Worm (Caenorhabditis elegans): ENCODE measurements around the gene asd-1.

Gene asd-1

DNA sequence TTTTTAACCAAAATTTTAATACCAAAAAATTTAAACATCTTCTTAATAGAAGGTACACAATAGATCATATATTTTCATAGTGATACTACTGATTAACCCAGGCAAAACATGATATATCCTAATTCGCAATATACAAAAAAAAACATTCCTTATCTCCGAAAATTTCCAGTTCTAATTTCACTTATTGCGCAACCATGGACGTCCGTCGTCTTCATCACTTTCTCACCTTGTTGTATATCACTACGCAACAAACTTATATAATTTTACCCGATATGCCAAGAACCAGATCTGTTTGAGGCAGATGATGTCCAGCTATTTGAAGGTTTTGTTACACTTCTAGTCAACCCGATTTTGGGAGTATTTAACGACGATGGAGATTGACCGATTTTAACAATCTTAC is 9.2 kb upstream of the asd-1 start, which contains the start of gene R74.2:
Gene R74.2, plus strand, starts transcription at position 316 of the 400 bp plus-strand sequence.
- TF ChIP-seq ref-1 (GFP tag; conservative IDR thresholded peaks at IDR 0.05) (no peak), tab-1 (GFP tag; IDR thresholded peaks at IDR 0.05) (no peak), klf-2 (GFP tag; conservative IDR thresholded peaks at IDR 0.05) (no peak), ztf-23 (GFP tag; IDR thresholded peaks at IDR 0.05) (no peak), ztf-29 (GFP tag; IDR thresholded peaks at IDR 0.05) (no peak), cog-1 (tag; optimal IDR thresholded peaks at IDR 0.05) (no peak), med-1 (GFP tag; optimal IDR thresholded peaks at IDR 0.05; ENCODE audit: insufficient read depth) (no peak), T22C8.4 (GFP tag; IDR thresholded peaks at IDR 0.05) (no peak), flt-1 (GFP tag; IDR thresholded peaks at IDR 0.05) (no peak)

DNA sequence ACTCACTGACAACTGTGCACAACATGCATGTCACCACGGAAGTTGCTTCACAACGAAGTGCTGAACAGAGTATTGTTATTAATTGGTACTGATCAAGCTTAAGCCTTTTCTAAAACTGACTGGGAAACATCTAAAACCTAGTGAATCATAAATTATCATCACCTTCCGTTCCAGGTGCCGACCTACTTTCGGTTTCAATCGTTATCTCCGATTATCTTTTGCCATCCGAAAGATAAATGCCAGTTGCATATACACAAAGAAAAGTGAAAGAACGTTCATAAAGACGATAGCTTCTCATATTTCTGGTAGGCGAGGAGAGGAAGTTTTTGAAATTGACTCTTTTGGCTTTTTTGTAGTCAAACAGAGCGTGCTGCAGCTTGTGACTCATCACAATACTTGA is 7.5 kb upstream of the asd-1 start:
- TF ChIP-seq T22C8.4 (GFP tag; IDR thresholded peaks at IDR 0.05) (no peak), ztf-29 (GFP tag; IDR thresholded peaks at IDR 0.05) (0 out of 2 replicates have a peak, but pooled peaks have one; percentile 37)

- no peak for TF ChIP-seq ref-1 (GFP tag; conservative IDR thresholded peaks at IDR 0.05)
- no peak for TF ChIP-seq tab-1 (GFP tag; IDR thresholded peaks at IDR 0.05)
- no peak for TF ChIP-seq T22C8.4 (GFP tag; IDR thresholded peaks at IDR 0.05)
- no peak for TF ChIP-seq cog-1 (tag; optimal IDR thresholded peaks at IDR 0.05)
- TF ChIP-seq ztf-29 (GFP tag; IDR thresholded peaks at IDR 0.05), result no peak
- no peak for TF ChIP-seq flt-1 (GFP tag; IDR thresholded peaks at IDR 0.05)
- TF ChIP-seq med-1 (GFP tag; optimal IDR thresholded peaks at IDR 0.05; ENCODE audit: insufficient read depth), result no peak
- no peak for TF ChIP-seq ztf-23 (GFP tag; IDR thresholded peaks at IDR 0.05)
- TF ChIP-seq klf-2 (GFP tag; conservative IDR thresholded peaks at IDR 0.05), result no peak
These were observed 6.8 kb upstream of the asd-1 start, which contains the start of gene spp-28 for ce11 chrIII:4190241-4190640. spp-28 (minus strand) TSS chrIII:4190341.

DNA sequence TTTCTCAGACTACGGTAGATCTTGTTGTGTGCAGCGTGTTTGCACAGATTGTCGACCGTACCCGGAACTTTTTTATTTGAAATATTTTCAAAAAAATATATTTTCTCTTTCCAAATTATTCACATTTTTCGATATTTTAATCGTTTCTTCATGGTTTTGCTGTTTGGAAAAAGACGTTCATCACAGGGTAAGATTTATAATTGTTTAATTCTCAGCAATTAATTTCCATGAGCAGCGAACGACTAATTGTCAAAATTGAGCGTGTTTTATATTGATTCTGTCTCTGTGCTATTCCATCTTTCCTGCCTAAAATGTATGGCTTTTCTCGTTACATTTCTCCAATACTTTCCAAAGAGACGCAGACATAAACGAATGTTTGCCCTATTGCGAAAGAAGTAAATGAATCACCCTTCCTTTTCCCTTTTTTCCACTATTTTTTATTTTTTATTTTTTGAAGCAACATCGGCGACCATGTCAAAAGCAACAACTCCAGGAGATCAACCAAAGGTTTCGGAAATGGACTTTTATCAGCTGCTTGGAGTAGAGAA is 5.9 kb upstream of the asd-1 start, which contains the start of gene dnj-16:
Gene dnj-16, plus strand, starts transcription at position 51 of the 548 bp plus-strand sequence.
- TF ChIP-seq ztf-23 (GFP tag; IDR thresholded peaks at IDR 0.05) (no peak), cog-1 (tag; optimal IDR thresholded peaks at IDR 0.05) (no peak), T22C8.4 (GFP tag; IDR thresholded peaks at IDR 0.05) (no peak), flt-1 (GFP tag; IDR thresholded peaks at IDR 0.05) (no peak), ztf-29 (GFP tag; IDR thresholded peaks at IDR 0.05) (no peak), med-1 (GFP tag; optimal IDR thresholded peaks at IDR 0.05; ENCODE audit: insufficient read depth) (no peak), tab-1 (GFP tag; IDR thresholded peaks at IDR 0.05) (no peak), ref-1 (GFP tag; conservative IDR thresholded peaks at IDR 0.05) (no peak)

- TF ChIP-seq ztf-23 (GFP tag; IDR thresholded peaks at IDR 0.05) (peak; percentile 41; the same call in 1 of the 2 replicates), ref-1 (GFP tag; conservative IDR thresholded peaks at IDR 0.05) (no peak), klf-2 (GFP tag; conservative IDR thresholded peaks at IDR 0.05) (no peak), med-1 (GFP tag; optimal IDR thresholded peaks at IDR 0.05; ENCODE audit: insufficient read depth) (no peak), T22C8.4 (GFP tag; IDR thresholded peaks at IDR 0.05) (no peak), flt-1 (GFP tag; IDR thresholded peaks at IDR 0.05) (peak; percentile 66), cog-1 (tag; optimal IDR thresholded peaks at IDR 0.05) (peak; percentile 45), ztf-29 (GFP tag; IDR thresholded peaks at IDR 0.05) (0 out of 2 replicates have a peak, but pooled peaks have one; percentile 45), tab-1 (GFP tag; IDR thresholded peaks at IDR 0.05) (no peak)
These were observed 3.4 kb upstream of the asd-1 start, which contains the start of gene xbp-1 for ce11 chrIII:4193659-4194103. xbp-1 (plus strand) TSS chrIII:4193809.

- no peak for TF ChIP-seq tab-1 (GFP tag; IDR thresholded peaks at IDR 0.05)
- no peak for TF ChIP-seq ztf-29 (GFP tag; IDR thresholded peaks at IDR 0.05)
- no peak for TF ChIP-seq med-1 (GFP tag; optimal IDR thresholded peaks at IDR 0.05; ENCODE audit: insufficient read depth)
- TF ChIP-seq cog-1 (tag; optimal IDR thresholded peaks at IDR 0.05), result no peak
- TF ChIP-seq ztf-23 (GFP tag; IDR thresholded peaks at IDR 0.05), result no peak
These were observed 2.6 kb upstream of the asd-1 start for ce11 chrIII:4194349-4195110.

DNA sequence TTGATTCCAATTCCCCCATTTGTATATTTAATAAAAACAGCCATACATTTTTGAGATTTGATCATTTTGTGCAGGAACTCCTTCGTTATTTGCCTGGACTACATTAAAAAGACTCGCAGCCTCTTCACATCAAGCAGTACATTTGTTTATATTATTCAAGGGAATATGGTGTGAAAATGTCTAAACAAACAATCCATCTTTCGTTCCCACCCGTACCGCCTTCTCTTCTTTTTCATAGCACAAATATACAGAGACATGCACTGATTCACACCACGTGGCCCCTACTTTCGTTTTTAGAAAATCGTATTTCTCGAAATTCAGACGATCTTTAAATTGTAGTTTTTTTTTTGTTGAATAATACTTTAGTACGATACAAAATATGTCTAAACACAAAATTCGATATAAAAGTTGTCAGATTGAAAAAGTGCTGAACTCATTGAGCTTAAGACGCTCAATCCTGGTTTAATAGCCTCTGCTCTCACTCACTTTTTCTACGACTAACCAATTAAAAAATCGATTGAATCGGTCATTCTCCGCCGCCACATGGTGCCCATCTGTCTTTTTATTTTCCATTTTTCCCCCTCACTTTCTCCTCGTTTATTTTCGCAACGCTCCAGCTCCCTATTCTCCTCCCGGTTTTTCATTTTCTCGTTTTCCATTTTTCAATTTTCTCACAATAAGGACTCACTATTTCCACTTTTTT is 1.6 kb upstream of the asd-1 start:
- TF ChIP-seq T22C8.4 (GFP tag; IDR thresholded peaks at IDR 0.05) (no peak), tab-1 (GFP tag; IDR thresholded peaks at IDR 0.05) (no peak), klf-2 (GFP tag; conservative IDR thresholded peaks at IDR 0.05) (no peak), ref-1 (GFP tag; conservative IDR thresholded peaks at IDR 0.05) (no peak), cog-1 (tag; optimal IDR thresholded peaks at IDR 0.05) (no peak), ztf-29 (GFP tag; IDR thresholded peaks at IDR 0.05) (no peak), med-1 (GFP tag; optimal IDR thresholded peaks at IDR 0.05; ENCODE audit: insufficient read depth) (no peak), flt-1 (GFP tag; IDR thresholded peaks at IDR 0.05) (no peak), ztf-23 (GFP tag; IDR thresholded peaks at IDR 0.05) (no peak)

- TF ChIP-seq ztf-23 (GFP tag; IDR thresholded peaks at IDR 0.05) (peak; percentile 75), ref-1 (GFP tag; conservative IDR thresholded peaks at IDR 0.05) (no peak), cog-1 (tag; optimal IDR thresholded peaks at IDR 0.05) (peak; percentile 47)
These were observed 641 bp upstream of the asd-1 start for ce11 chrIII:4196301-4196987.

DNA sequence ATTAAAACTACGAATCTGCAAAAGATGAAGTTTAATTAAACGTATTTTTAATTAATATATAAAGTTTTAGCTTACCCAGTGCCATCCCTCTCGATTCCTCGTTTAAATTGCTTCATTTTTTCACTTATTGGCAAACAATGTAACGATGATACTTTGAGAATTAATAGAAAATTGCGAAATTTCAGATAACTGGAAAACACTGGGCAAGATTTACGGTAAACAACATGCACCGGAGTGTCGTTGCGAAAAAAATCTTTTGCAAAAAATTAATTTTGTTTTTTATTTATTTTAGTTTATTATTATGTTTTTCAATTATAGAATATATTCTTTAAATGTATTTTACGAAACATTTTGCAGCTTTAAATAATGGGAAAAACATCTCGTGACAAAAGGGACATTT is 7.0 kb downstream of the asd-1 start, which contains the start of the genes pelo-1 and R74.7:
Gene pelo-1, minus strand, starts transcription at position 151 of the 400 bp plus-strand sequence.
Gene R74.7, plus strand, starts transcription at position 358 of the 400 bp plus-strand sequence.
- TF ChIP-seq T22C8.4 (GFP tag; IDR thresholded peaks at IDR 0.05), result no peak
- no peak for TF ChIP-seq cog-1 (tag; optimal IDR thresholded peaks at IDR 0.05)
- TF ChIP-seq ref-1 (GFP tag; conservative IDR thresholded peaks at IDR 0.05), result no peak
- no peak for TF ChIP-seq ztf-23 (GFP tag; IDR thresholded peaks at IDR 0.05)
- no peak for TF ChIP-seq flt-1 (GFP tag; IDR thresholded peaks at IDR 0.05)
- TF ChIP-seq ztf-29 (GFP tag; IDR thresholded peaks at IDR 0.05), result no peak
- no peak for TF ChIP-seq tab-1 (GFP tag; IDR thresholded peaks at IDR 0.05)
- no peak for TF ChIP-seq klf-2 (GFP tag; conservative IDR thresholded peaks at IDR 0.05)
- TF ChIP-seq med-1 (GFP tag; optimal IDR thresholded peaks at IDR 0.05; ENCODE audit: insufficient read depth), result no peak
